Fruit fly (Drosophila melanogaster) whole organism, embryonic: Measurements from ENCODE around the gene CCHa1.

Experiments
- CG10959 ChIP-seq: fragments of 200-800 bp; sonication (Bioruptor generic); IDR thresholded peaks from 2 replicates; pipeline ENCODE4 v1.3.6; 2022; ENCODE audit warnings: missing biosample characterization, missing genetic modification characterization
- CG11456 ChIP-seq: fragments of 200-800 bp; sonication (Bioruptor generic); IDR thresholded peaks from 3 replicates; pipeline ENCODE4 v1.3.6; 2022; ENCODE audit warnings: missing biosample characterization, missing genetic modification characterization
- CG11696 ChIP-seq: fragments of 200-800 bp; sonication (Bioruptor generic); IDR thresholded peaks from 2 replicates; pipeline ENCODE4 v1.3.6; 2022; ENCODE audit warnings: missing biosample characterization, missing genetic modification characterization
- CG12104 ChIP-seq: fragments of 200-800 bp; sonication (Bioruptor generic); optimal IDR thresholded peaks from 3 replicates; lab custom pipeline; 2016; ENCODE audit warnings: missing biosample characterization, missing genetic modification characterization
- CG14860 ChIP-seq: fragments of 200-800 bp; sonication (Bioruptor generic); IDR thresholded peaks from 3 replicates; pipeline ENCODE4 v1.3.6; 2022; ENCODE audit warnings: missing biosample characterization, missing genetic modification characterization; ENCODE audit not compliant: partially characterized antibody
- CG14965 ChIP-seq: fragments of 200-800 bp; sonication (Bioruptor generic); optimal IDR thresholded peaks from 2 replicates; lab custom pipeline; 2016; ENCODE audit warnings: missing biosample characterization, missing genetic modification characterization, borderline replicate concordance
- CG15269 ChIP-seq: fragments of 200-800 bp; sonication (Bioruptor generic); optimal IDR thresholded peaks from 2 replicates; lab custom pipeline; 2018; ENCODE audit warnings: missing biosample characterization, mild to moderate bottlenecking, missing genetic modification characterization, moderate library complexity
- CG15479 ChIP-seq: fragments of 200-800 bp; sonication (Bioruptor generic); optimal IDR thresholded peaks from 3 replicates; lab custom pipeline; 2019; ENCODE audit warnings: missing biosample characterization, mild to moderate bottlenecking, missing genetic modification characterization, moderate library complexity
- CG15696 ChIP-seq: fragments of 200-800 bp; sonication (Bioruptor generic); optimal IDR thresholded peaks from 2 replicates; lab custom pipeline; 2019; ENCODE audit warnings: missing biosample characterization, mild to moderate bottlenecking, missing genetic modification characterization, moderate library complexity
- CG1602 ChIP-seq: fragments of 200-800 bp; sonication (Bioruptor generic); optimal IDR thresholded peaks from 3 replicates; lab custom pipeline; 2016; ENCODE audit warnings: missing biosample characterization, missing genetic modification characterization
- CG33557 ChIP-seq: fragments of 200-800 bp; sonication (Bioruptor generic); optimal IDR thresholded peaks from 2 replicates; lab custom pipeline; 2019; ENCODE audit warnings: missing biosample characterization, mild to moderate bottlenecking, missing genetic modification characterization, moderate library complexity
- CG3407 ChIP-seq: fragments of 200-800 bp; sonication (Bioruptor generic); optimal IDR thresholded peaks from 2 replicates; lab custom pipeline; 2018; ENCODE audit warnings: missing biosample characterization, mild to moderate bottlenecking, missing genetic modification characterization
- CG43689 ChIP-seq: fragments of 200-800 bp; sonication (Bioruptor generic); IDR thresholded peaks from 2 replicates; pipeline ENCODE4 v1.3.6; 2022; ENCODE audit warnings: missing biosample characterization, missing genetic modification characterization
- CG4820 ChIP-seq: fragments of 200-800 bp; sonication (Bioruptor generic); optimal IDR thresholded peaks from 3 replicates; lab custom pipeline; 2016; ENCODE audit warnings: missing biosample characterization, missing genetic modification characterization
- CG7556 ChIP-seq: fragments of 200-800 bp; sonication (Bioruptor generic); optimal IDR thresholded peaks from 2 replicates; lab custom pipeline; 2017; ENCODE audit warnings: missing biosample characterization, mild to moderate bottlenecking, missing genetic modification characterization
- CG8765 ChIP-seq: fragments of 200-800 bp; sonication (Bioruptor generic); IDR thresholded peaks from 2 replicates; pipeline ENCODE4 v1.3.6; 2022; ENCODE audit warnings: missing biosample characterization, missing genetic modification characterization
- CG9609 ChIP-seq: fragments of 200-800 bp; sonication (Bioruptor generic); optimal IDR thresholded peaks from 3 replicates; lab custom pipeline; 2016; ENCODE audit warnings: missing biosample characterization, missing genetic modification characterization
- D19A ChIP-seq: fragments of 200-800 bp; optimal IDR thresholded peaks from 3 replicates; lab custom pipeline; 2019; ENCODE audit warnings: missing biosample characterization, mild to moderate bottlenecking, missing genetic modification characterization, moderate library complexity
- Drgx ChIP-seq: fragments of 200-800 bp; sonication (Bioruptor generic); IDR thresholded peaks from 2 replicates; pipeline ENCODE4 v1.3.6; 2022; ENCODE audit warnings: missing biosample characterization, missing genetic modification characterization
- E2f1 ChIP-seq: fragments of 200-800 bp; sonication (Bioruptor generic); IDR thresholded peaks from 2 replicates; pipeline ENCODE4 v1.3.6; 2022; ENCODE audit warnings: missing biosample characterization, missing genetic modification characterization
- Hey ChIP-seq: fragments of 200-800 bp; sonication (Bioruptor generic); optimal IDR thresholded peaks from 3 replicates; lab custom pipeline; 2018; ENCODE audit warnings: missing biosample characterization, mild to moderate bottlenecking, missing genetic modification characterization
- HmgD ChIP-seq: fragments of 200-800 bp; sonication (Bioruptor generic); optimal IDR thresholded peaks from 3 replicates; lab custom pipeline; 2016; ENCODE audit warnings: missing biosample characterization, missing genetic modification characterization
- Hr51 ChIP-seq, 2 experiments: fragments of 200-800 bp; sonication (Bioruptor generic); optimal IDR thresholded peaks; 2 replicates in 1 of 2; 3 replicates in 1 of 2; lab custom pipeline; 2016 to 2018; ENCODE audit warnings: missing biosample characterization in 2 of 2, missing genetic modification characterization in 2 of 2, mild to moderate bottlenecking in 1 of 2, moderate library complexity in 1 of 2
- Jarid2 ChIP-seq: fragments of 200-800 bp; sonication (Bioruptor generic); optimal IDR thresholded peaks from 3 replicates; lab custom pipeline; 2017; ENCODE audit warnings: mild to moderate bottlenecking, missing biosample characterization, missing genetic modification reagents, missing genetic modification characterization
- MESR4 ChIP-seq: fragments of 200-800 bp; sonication (Bioruptor generic); optimal IDR thresholded peaks from 2 replicates; lab custom pipeline; 2018; ENCODE audit warnings: missing biosample characterization, mild to moderate bottlenecking, missing genetic modification characterization, moderate library complexity
- NFAT ChIP-seq: fragments of 200-800 bp; sonication (Bioruptor generic); IDR thresholded peaks from 2 replicates; pipeline ENCODE4 v1.3.6; 2022; ENCODE audit warnings: missing biosample characterization, missing genetic modification characterization
- Opbp ChIP-seq: fragments of 200-800 bp; sonication (Bioruptor generic); IDR thresholded peaks from 3 replicates; pipeline ENCODE4 v1.3.6; 2022; ENCODE audit warnings: missing biosample characterization, missing genetic modification characterization; ENCODE audit not compliant: partially characterized antibody
- Sox100B ChIP-seq: fragments of 200-800 bp; sonication (Bioruptor generic); optimal IDR thresholded peaks from 3 replicates; lab custom pipeline; 2018; ENCODE audit warnings: missing biosample characterization, mild to moderate bottlenecking, missing genetic modification characterization
- Stat92E ChIP-seq, 3 experiments: fragments of >200 bp in 2 of 3; fragments of 200-800 bp in 1 of 3; sonication (Bioruptor generic) in 1 of 3; optimal IDR thresholded peaks; 2 replicates each; lab custom pipeline; 2017 to 2019; ENCODE audit warnings: missing biosample characterization in 3 of 3, missing genetic modification characterization in 3 of 3, mild to moderate bottlenecking in 1 of 3, moderate library complexity in 1 of 3
- Taf1 ChIP-seq: fragments of 200-800 bp; sonication (Bioruptor generic); IDR thresholded peaks from 2 replicates; pipeline ENCODE4 v1.3.6; 2022; ENCODE audit warnings: missing biosample characterization, missing genetic modification characterization
- az2 ChIP-seq: fragments of 200-800 bp; sonication (Bioruptor generic); optimal IDR thresholded peaks from 3 replicates; lab custom pipeline; 2016; ENCODE audit warnings: missing biosample characterization, missing genetic modification characterization
- bab2 ChIP-seq: fragments of 200-800 bp; sonication (Bioruptor generic); optimal IDR thresholded peaks from 2 replicates; lab custom pipeline; 2016; ENCODE audit warnings: missing biosample characterization, missing genetic modification characterization
- chif ChIP-seq, 2 experiments: fragments of 200-800 bp; sonication (Bioruptor generic); optimal IDR thresholded peaks; 3 replicates each; lab custom pipeline; 2016; ENCODE audit warnings: missing biosample characterization in 2 of 2, missing genetic modification characterization in 2 of 2
- fd3F ChIP-seq: fragments of 200-800 bp; sonication (Bioruptor generic); optimal IDR thresholded peaks from 2 replicates; lab custom pipeline; 2018; ENCODE audit warnings: missing biosample characterization, mild to moderate bottlenecking, missing genetic modification characterization, moderate library complexity
- grau ChIP-seq: fragments of 200-800 bp; optimal IDR thresholded peaks from 3 replicates; lab custom pipeline; 2019; ENCODE audit warnings: missing biosample characterization, mild to moderate bottlenecking, missing genetic modification characterization, moderate library complexity
- gsb ChIP-seq: fragments of 200-800 bp; sonication (Bioruptor generic); IDR thresholded peaks from 2 replicates; pipeline ENCODE4 v1.3.6; 2022; ENCODE audit warnings: missing biosample characterization, missing genetic modification characterization
- gsb-n ChIP-seq: fragments of 200-800 bp; sonication (Bioruptor generic); optimal IDR thresholded peaks from 3 replicates; lab custom pipeline; 2018; ENCODE audit warnings: missing biosample characterization, mild to moderate bottlenecking, missing genetic modification characterization
- h ChIP-seq: fragments of >200 bp; optimal IDR thresholded peaks from 2 replicates; lab custom pipeline; 2017
- hkb ChIP-seq, 2 experiments: fragments of 200-800 bp in 1 of 2; fragments of >200 bp in 1 of 2; sonication (Bioruptor generic) in 1 of 2; IDR thresholded peaks in 1 of 2; optimal IDR thresholded peaks in 1 of 2; 2 replicates each; pipeline versions ENCODE4 v1.3.6 to Lab custom; 2017 to 2022; ENCODE audit warnings: missing biosample characterization in 1 of 2, missing genetic modification characterization in 1 of 2
- jigr1 ChIP-seq: fragments of 200-800 bp; sonication (Bioruptor generic); IDR thresholded peaks from 3 replicates; pipeline ENCODE4 v1.3.6; 2022; ENCODE audit warnings: missing biosample characterization, missing genetic modification characterization
- knrl ChIP-seq: fragments of 200-800 bp; sonication (Bioruptor generic); IDR thresholded peaks from 3 replicates; pipeline ENCODE4 v1.3.6; 2022; ENCODE audit warnings: missing biosample characterization, missing genetic modification characterization; ENCODE audit not compliant: partially characterized antibody
- nerfin-2 ChIP-seq: fragments of 200-800 bp; sonication (Bioruptor generic); IDR thresholded peaks from 2 replicates; pipeline ENCODE4 v1.3.6; 2022; ENCODE audit warnings: missing biosample characterization, missing genetic modification characterization; ENCODE audit not compliant: partially characterized antibody
- oc ChIP-seq: fragments of 200-800 bp; sonication (Bioruptor generic); optimal IDR thresholded peaks from 2 replicates; lab custom pipeline; 2018; ENCODE audit warnings: missing biosample characterization, mild to moderate bottlenecking, missing genetic modification characterization, moderate library complexity
- org-1 ChIP-seq: fragments of 200-800 bp; sonication (Bioruptor generic); optimal IDR thresholded peaks from 2 replicates; lab custom pipeline; 2017; ENCODE audit warnings: missing biosample characterization, missing genetic modification characterization
- run ChIP-seq: fragments of 200-800 bp; sonication (Bioruptor generic); optimal IDR thresholded peaks from 3 replicates; lab custom pipeline; 2018; ENCODE audit warnings: missing biosample characterization, mild to moderate bottlenecking, missing genetic modification characterization
- sc ChIP-seq, 3 experiments: fragments of >200 bp in 2 of 3; fragments of 200-800 bp in 1 of 3; sonication (Bioruptor generic) in 1 of 3; optimal IDR thresholded peaks; 2 replicates in 2 of 3; 3 replicates in 1 of 3; lab custom pipeline; 2017; ENCODE audit warnings: mild to moderate bottlenecking in 1 of 3, missing biosample characterization in 1 of 3, missing genetic modification characterization in 1 of 3, missing genetic modification reagents in 1 of 3
- zf30C ChIP-seq: fragments of 200-800 bp; sonication (Bioruptor generic); optimal IDR thresholded peaks from 3 replicates; lab custom pipeline; 2018; ENCODE audit warnings: missing biosample characterization, mild to moderate bottlenecking, missing genetic modification characterization

Gene CCHa1

DNA sequence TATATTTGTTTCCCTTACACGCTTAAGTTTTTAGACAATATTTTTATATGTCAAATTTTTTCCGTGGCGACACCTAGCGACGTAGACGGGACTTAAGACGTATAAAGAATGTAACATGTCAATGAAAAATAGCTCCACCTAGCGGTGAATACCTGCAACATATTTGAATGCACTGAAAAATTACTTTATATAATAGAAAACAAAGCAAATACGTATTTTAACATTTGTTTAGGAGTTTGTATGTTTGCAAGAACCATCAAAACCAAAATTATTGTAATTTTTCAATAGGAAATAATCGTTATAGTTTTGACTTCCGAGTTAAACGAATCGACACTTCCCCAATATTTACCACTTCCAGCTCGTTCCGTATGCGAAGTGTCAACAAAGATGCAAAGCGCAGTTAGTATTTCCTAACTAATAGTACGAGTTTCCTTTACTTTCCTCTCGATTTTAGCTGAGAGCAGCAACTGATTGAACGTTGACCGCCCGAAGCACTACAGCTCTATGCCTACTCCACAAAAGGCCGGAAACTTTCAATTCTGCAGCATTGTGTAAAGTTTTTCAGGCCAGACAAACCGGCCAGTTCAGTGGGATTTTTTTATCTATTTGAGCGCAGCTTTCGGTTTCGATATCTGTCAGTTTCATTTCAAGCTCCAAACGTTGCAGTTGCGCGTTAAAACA, 7.6 kb downstream of the CCHa1 start, which contains the start of gene Npc2b (continued):
- TF ChIP-seq sc (optimal IDR thresholded peaks at IDR 0.05; lab: Kevin White, UChicago) (no peak), sc (GFP tag; optimal IDR thresholded peaks at IDR 0.05; lab: Kevin White, UChicago) (peak; percentile 14), fd3F (GFP tag; lab: Kevin White, UChicago) (peak; percentile 6), org-1 (no peak), CG7556 (GFP tag; lab: Kevin White, UChicago) (peak; percentile 53), Hey (tag; lab: Kevin White, UChicago) (no peak), jigr1 (GFP tag; lab: Robert Waterston, UW) (0 out of 3 replicates have a peak, but pooled peaks have one; percentile 7), Opbp (GFP tag; lab: Robert Waterston, UW) (peak; percentile 65; the same call in 2 of the 3 replicates), CG12104 (peak; percentile 19), nerfin-2 (GFP tag; lab: Robert Waterston, UW) (no peak), grau (tag; lab: Kevin White, UChicago) (peak; percentile 63), CG43689 (no peak), h (no peak), CG9609 (peak; percentile 44), CG4820 (GFP tag; lab: Kevin White, UChicago) (peak; percentile 34), oc (tag; lab: Kevin White, UChicago) (no peak), CG10959 (GFP tag; lab: Robert Waterston, UW) (0 out of 2 replicates have a peak, but pooled peaks have one; percentile 9), Drgx (GFP tag; lab: Robert Waterston, UW) (peak; percentile 13; the same call in 1 of the 2 replicates), zf30C (GFP tag; lab: Kevin White, UChicago) (peak; percentile 88), gsb-n (no peak), run (tag; lab: Kevin White, UChicago) (peak; percentile 4), Jarid2 (GFP tag; lab: Kevin White, UChicago) (peak; percentile 34), hkb (optimal IDR thresholded peaks at IDR 0.05; lab: Kevin White, UChicago) (no peak), hkb (GFP tag; IDR thresholded peaks at IDR 0.05; lab: Robert Waterston, UW) (peak; percentile 59), bab2 (peak; percentile 47), az2 (GFP tag; lab: Kevin White, UChicago) (peak; percentile 64), Taf1 (GFP tag; lab: Robert Waterston, UW) (no peak), knrl (GFP tag; lab: Robert Waterston, UW) (peak; percentile 69; the same call in 2 of the 3 replicates), E2f1 (GFP tag; lab: Robert Waterston, UW) (no peak), Stat92E (GFP tag; optimal IDR thresholded peaks at IDR 0.05; lab: Kevin White, UChicago) (peak in 1 of 3 experiments; percentile 3), Hr51 (GFP tag; optimal IDR thresholded peaks at IDR 0.05; lab: Kevin White, UChicago) (peak; percentile 52 to 53), HmgD (peak; percentile 6), NFAT (GFP tag; lab: Robert Waterston, UW) (peak; percentile 43; the same call in 1 of the 2 replicates), CG33557 (GFP tag; lab: Kevin White, UChicago) (peak; percentile 30), D19A (peak; percentile 49), CG15479 (GFP tag; lab: Kevin White, UChicago) (no peak), CG8765 (GFP tag; lab: Robert Waterston, UW) (no peak), CG1602 (peak; percentile 71), CG14860 (GFP tag; lab: Robert Waterston, UW) (no peak), CG15696 (tag; lab: Kevin White, UChicago) (peak; percentile 52), chif (GFP tag; optimal IDR thresholded peaks at IDR 0.05; lab: Kevin White, UChicago) (peak; percentile 66 to 69), CG15269 (tag; lab: Kevin White, UChicago) (peak; percentile 56), CG11456 (GFP tag; lab: Robert Waterston, UW) (peak; percentile 81), Sox100B (peak; percentile 36), CG11696 (no peak), CG3407 (peak; percentile 41), CG14965 (GFP tag; lab: Kevin White, UChicago) (no peak), gsb (GFP tag; lab: Robert Waterston, UW) (no peak), MESR4 (GFP tag; lab: Kevin White, UChicago) (no peak)
